Worm (Caenorhabditis elegans): Measurements from ENCODE around the gene vwa-8.

The vwa-8 gene

DNA sequence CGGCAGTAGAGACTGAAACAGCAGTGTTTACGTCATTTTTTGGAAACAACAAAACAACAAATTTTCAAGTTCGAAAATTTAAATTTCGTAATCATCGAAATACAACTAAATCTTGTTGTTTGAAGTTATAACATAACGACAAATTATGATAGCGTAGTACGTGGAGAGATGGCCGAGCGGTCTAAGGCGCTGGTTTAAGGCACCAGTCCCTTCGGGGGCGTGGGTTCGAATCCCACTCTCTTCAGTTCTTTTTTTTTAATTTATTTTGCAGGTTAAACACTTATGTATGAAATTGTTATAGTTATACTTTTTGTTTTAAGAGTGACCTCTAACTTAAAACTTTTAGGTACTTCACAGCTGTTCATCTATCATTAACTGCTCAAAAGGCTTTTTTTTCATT, 49.0 kb upstream of the vwa-8 start (continued):
- no peak for TF ChIP-seq lin-1 (GFP tag; IDR thresholded peaks at IDR 0.05)
- no peak for TF ChIP-seq attf-4 (tag; optimal IDR thresholded peaks at IDR 0.05)
- no peak for TF ChIP-seq ctbp-1 (GFP tag; IDR thresholded peaks at IDR 0.05)
- TF ChIP-seq F49E8.2 (tag; optimal IDR thresholded peaks at IDR 0.05; ENCODE audit: borderline replicate concordance): no peak
- TF ChIP-seq F44E2.7 (GFP tag; IDR thresholded peaks at IDR 0.05): no peak
- TF ChIP-seq nhr-48 (tag; optimal IDR thresholded peaks at IDR 0.05): peak; percentile 22
- TF ChIP-seq dmd-6 (GFP tag; IDR thresholded peaks at IDR 0.05): peak; percentile 35; the same call in 1 of the 2 replicates
- TF ChIP-seq gei-8 (GFP tag; optimal IDR thresholded peaks at IDR 0.05): no peak
- TF ChIP-seq egl-27 (tag; optimal IDR thresholded peaks at IDR 0.05): no peak
- no peak for TF ChIP-seq fos-1 (tag; optimal IDR thresholded peaks at IDR 0.05)
- no peak for TF ChIP-seq daf-16 (GFP tag; optimal IDR thresholded peaks at IDR 0.05)
- TF ChIP-seq daf-16 (tag; optimal IDR thresholded peaks at IDR 0.05): peak; percentile 47
- TF ChIP-seq ceh-28 (tag; optimal IDR thresholded peaks at IDR 0.05): no peak
- no peak for TF ChIP-seq rbr-2 (tag; optimal IDR thresholded peaks at IDR 0.05)
- TF ChIP-seq egl-43 (GFP tag; IDR thresholded peaks at IDR 0.05): peak; percentile 28; the same call in 1 of the 2 replicates
- no peak; the same call in 1 of the 2 replicates for TF ChIP-seq pha-4 (GFP tag; IDR thresholded peaks at IDR 0.05)
- no peak for TF ChIP-seq pha-4 (tag; optimal IDR thresholded peaks at IDR 0.05)
- TF ChIP-seq nhr-28 (tag; optimal IDR thresholded peaks at IDR 0.05): peak; percentile 10
- peak; percentile 9 for TF ChIP-seq hlh-11 (tag; optimal IDR thresholded peaks at IDR 0.05)
- no peak for TF ChIP-seq ztf-7 (tag; optimal IDR thresholded peaks at IDR 0.05)
- 0 out of 2 replicates have a peak, but pooled peaks have one; percentile 26 for TF ChIP-seq dmd-8 (GFP tag; IDR thresholded peaks at IDR 0.05)
- no peak for TF ChIP-seq ceh-44 (GFP tag; IDR thresholded peaks at IDR 0.05)
- no peak for TF ChIP-seq zip-2 (tag; optimal IDR thresholded peaks at IDR 0.05)
- 0 out of 2 replicates have a peak, but pooled peaks have one; percentile 36 for TF ChIP-seq hmg-1.1 (GFP tag; IDR thresholded peaks at IDR 0.05)
- no peak for TF ChIP-seq spr-3 (GFP tag; optimal IDR thresholded peaks at IDR 0.05)
- peak; percentile 33 for TF ChIP-seq duxl-1 (tag; optimal IDR thresholded peaks at IDR 0.05; ENCODE audit: poor library complexity)
- peak; percentile 81 for TF ChIP-seq snpc-1.2 (GFP tag; IDR thresholded peaks at IDR 0.05)
- TF ChIP-seq aha-1 (tag): no peak
- TF ChIP-seq lin-29 (GFP tag; IDR thresholded peaks at IDR 0.05): no peak
- TF ChIP-seq nhr-10 (tag; optimal IDR thresholded peaks at IDR 0.05): no peak
- no peak for TF ChIP-seq nhr-237 (tag; optimal IDR thresholded peaks at IDR 0.05)
- no peak for TF ChIP-seq lsy-2 (tag; optimal IDR thresholded peaks at IDR 0.05)
- no peak for TF ChIP-seq sdz-12 (GFP tag; optimal IDR thresholded peaks at IDR 0.05)
- no peak for TF ChIP-seq nhr-102 (tag; optimal IDR thresholded peaks at IDR 0.05)
- TF ChIP-seq vab-7 (GFP tag; IDR thresholded peaks at IDR 0.05): peak; percentile 46; the same call in 1 of the 2 replicates
- TF ChIP-seq daf-12 (tag; optimal IDR thresholded peaks at IDR 0.05): no peak
- no peak for TF ChIP-seq mdt-29 (GFP tag; IDR thresholded peaks at IDR 0.05)
- TF ChIP-seq nhr-25 (tag; optimal IDR thresholded peaks at IDR 0.05; ENCODE audit: borderline replicate concordance, insufficient read depth): no peak
- 0 out of 4 replicates have a peak, but pooled peaks of 1 of the 2 experiments have one; percentile 17 for TF ChIP-seq madf-5 (GFP tag; IDR thresholded peaks at IDR 0.05)

DNA sequence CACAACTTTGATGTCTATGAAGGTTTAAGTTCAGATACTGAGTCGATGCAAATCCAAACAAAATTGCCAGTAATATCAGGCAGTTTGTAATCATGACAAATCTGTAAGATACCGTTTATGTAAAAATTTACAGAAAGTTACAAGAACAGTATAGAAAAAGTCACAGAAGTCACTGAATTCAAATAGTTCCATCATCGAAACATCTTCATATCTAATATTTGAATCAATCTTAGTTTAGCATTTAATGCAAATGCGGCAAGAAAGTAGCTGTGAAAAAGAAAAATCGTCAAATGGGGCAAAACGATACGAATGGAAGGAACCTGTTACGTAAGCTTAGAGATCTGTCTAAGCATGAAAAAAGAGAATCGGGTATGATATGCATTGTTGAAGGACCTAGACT, 48.1 kb upstream of the vwa-8 start, which contains the start of gene gmap-2:
gmap-2 (minus strand) TSS at position 101 of the 400 bp plus-strand sequence.
- no peak for TF ChIP-seq dmd-8 (GFP tag; IDR thresholded peaks at IDR 0.05)
- no peak for TF ChIP-seq ZK337.2 (GFP tag; IDR thresholded peaks at IDR 0.05)
- no peak for TF ChIP-seq nhr-237 (tag; optimal IDR thresholded peaks at IDR 0.05)
- TF ChIP-seq F10B5.3 (tag; optimal IDR thresholded peaks at IDR 0.05): no peak
- TF ChIP-seq madf-9 (GFP tag; conservative IDR thresholded peaks at IDR 0.05): no peak
- TF ChIP-seq Y75B8A.6 (GFP tag; IDR thresholded peaks at IDR 0.05): no peak
- TF ChIP-seq ceh-20 (GFP tag; IDR thresholded peaks at IDR 0.05): no peak

All from whole organism, L4 larva.